Fruit fly (Drosophila melanogaster): Measurements from ENCODE around the gene Fum4.

DNA sequence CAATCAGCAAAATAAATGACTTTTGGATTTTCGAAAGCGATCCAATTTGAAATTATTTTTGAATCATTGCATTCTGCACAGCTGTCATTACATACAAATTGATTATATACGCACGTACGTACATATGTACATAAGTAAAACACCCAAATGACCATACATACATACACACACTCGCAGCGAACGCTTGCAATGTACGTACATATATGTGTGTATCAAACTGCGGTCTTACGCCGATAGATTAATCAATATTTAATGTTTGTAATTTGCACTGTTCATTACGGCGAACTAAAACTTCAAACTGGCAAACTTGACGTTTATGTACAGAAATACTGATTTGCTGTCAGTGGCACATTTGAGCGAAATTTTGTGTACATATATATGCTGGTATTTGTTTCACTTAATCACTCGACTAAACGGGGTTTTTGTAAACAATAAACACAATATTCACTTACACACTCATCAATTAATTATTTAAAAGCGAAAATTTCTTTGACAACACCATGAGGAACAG is 35.0 kb upstream of the Fum4 start:
- TF ChIP-seq CG8478 (optimal IDR thresholded peaks at IDR 0.05) = no peak
- TF ChIP-seq usp (GFP tag; optimal IDR thresholded peaks at IDR 0.05) = no peak
- no peak for TF ChIP-seq psq (optimal IDR thresholded peaks at IDR 0.05)

Measured in whole organism.